Fruit fly (Drosophila melanogaster) whole organism, pupa: Measurements from ENCODE around the gene CG31200.

Experiments
- CG12605 ChIP-seq: fragments of 200-800 bp; sonication (Bioruptor generic); IDR thresholded peaks from 2 replicates; pipeline ENCODE4 v1.3.6; 2022; ENCODE audit warnings: missing biosample characterization, missing genetic modification characterization
- CG13204 ChIP-seq: fragments of 200-800 bp; sonication (Bioruptor generic); optimal IDR thresholded peaks from 2 replicates; lab custom pipeline; 2018; ENCODE audit warnings: missing biosample characterization, mild to moderate bottlenecking, missing genetic modification characterization, moderate library complexity
- CG14655 ChIP-seq: fragments of 200-800 bp; sonication (Bioruptor generic); optimal IDR thresholded peaks from 3 replicates; lab custom pipeline; 2017; ENCODE audit warnings: mild to moderate bottlenecking, missing biosample characterization, missing genetic modification reagents, missing genetic modification characterization
- CG17806 ChIP-seq: fragments of 200-800 bp; sonication (Bioruptor generic); optimal IDR thresholded peaks from 2 replicates; lab custom pipeline; 2018; ENCODE audit warnings: missing biosample characterization, mild to moderate bottlenecking, missing genetic modification characterization, moderate library complexity
- CG34367 ChIP-seq: fragments of 200-800 bp; sonication (Bioruptor generic); optimal IDR thresholded peaks from 2 replicates; lab custom pipeline; 2018; ENCODE audit warnings: missing biosample characterization, mild to moderate bottlenecking, missing genetic modification characterization
- CG4496 ChIP-seq: fragments of 200-800 bp; sonication (Bioruptor generic); IDR thresholded peaks from 3 replicates; pipeline ENCODE4 v1.3.6; 2022; ENCODE audit warnings: missing biosample characterization, missing genetic modification characterization
- CG8159 ChIP-seq: fragments of 200-800 bp; sonication (Bioruptor generic); optimal IDR thresholded peaks from 3 replicates; lab custom pipeline; 2018; ENCODE audit warnings: missing biosample characterization, mild to moderate bottlenecking, missing genetic modification characterization, moderate library complexity
- CG8301 ChIP-seq: fragments of 200-800 bp; sonication (Bioruptor generic); optimal IDR thresholded peaks from 2 replicates; lab custom pipeline; 2018; ENCODE audit warnings: missing biosample characterization, mild to moderate bottlenecking, missing genetic modification characterization
- CG9948 ChIP-seq: fragments of 200-800 bp; sonication (Bioruptor generic); optimal IDR thresholded peaks from 2 replicates; lab custom pipeline; 2018; ENCODE audit warnings: missing biosample characterization, mild to moderate bottlenecking, missing genetic modification characterization, moderate library complexity
- EcR ChIP-seq: fragments of 200-800 bp; sonication (Bioruptor generic); optimal IDR thresholded peaks from 3 replicates; lab custom pipeline; 2019; ENCODE audit warnings: missing biosample characterization, missing genetic modification characterization, mild to moderate bottlenecking, moderate library complexity, missing genetic modification reagents
- Pif1A ChIP-seq: fragments of 200-800 bp; sonication (Bioruptor generic); optimal IDR thresholded peaks from 3 replicates; lab custom pipeline; 2016; ENCODE audit warnings: missing biosample characterization, missing genetic modification characterization
- Pif1B ChIP-seq: fragments of 200-800 bp; sonication (Bioruptor generic); optimal IDR thresholded peaks from 3 replicates; lab custom pipeline; 2016; ENCODE audit warnings: missing biosample characterization, missing genetic modification characterization
- fd96Ca ChIP-seq: fragments of 200-800 bp; sonication (Bioruptor generic); IDR thresholded peaks from 3 replicates; pipeline ENCODE4 v1.3.6; 2022; ENCODE audit warnings: missing biosample characterization, missing genetic modification characterization
- rn ChIP-seq: fragments of 200-800 bp; sonication (Bioruptor generic); IDR thresholded peaks from 2 replicates; pipeline ENCODE4 v1.3.6; 2022; ENCODE audit warnings: missing biosample characterization, missing genetic modification characterization

DNA sequence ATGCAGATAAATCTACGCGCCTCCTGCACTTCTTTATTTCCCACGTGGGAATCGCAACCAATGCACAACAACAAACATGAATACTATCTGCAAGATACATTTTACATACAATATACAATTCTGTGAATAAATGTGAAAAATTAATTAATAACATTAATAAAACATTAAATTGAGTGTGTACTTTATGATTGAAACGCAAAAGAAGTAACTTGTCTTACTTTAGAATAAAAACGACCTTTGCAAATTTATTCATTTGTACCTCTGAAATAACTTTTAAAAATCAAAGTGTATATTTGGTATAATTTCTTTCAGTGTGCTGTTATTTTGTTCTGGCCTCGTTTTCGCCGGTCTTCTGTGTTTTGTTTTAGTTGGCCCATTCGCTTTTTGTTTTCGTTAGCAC, 18.9 kb upstream of the CG31200 start:
- TF ChIP-seq CG17806 (tag; lab: Kevin White, UChicago) (peak; percentile 43), Pif1B (GFP tag; lab: Kevin White, UChicago) (peak; percentile 64), EcR (GFP tag; lab: Kevin White, UChicago) (no peak), CG34367 (tag; lab: Kevin White, UChicago) (peak; percentile 26), CG8159 (tag; lab: Kevin White, UChicago) (peak; percentile 78), CG8301 (tag; lab: Kevin White, UChicago) (peak; percentile 77), CG9948 (tag; lab: Kevin White, UChicago) (peak; percentile 55), CG4496 (GFP tag; lab: Robert Waterston, UW) (peak; percentile 67; the same call in 1 of the 3 replicates), CG14655 (peak; percentile 71), Pif1A (peak; percentile 71), CG13204 (GFP tag; lab: Kevin White, UChicago) (no peak), rn (GFP tag; lab: Robert Waterston, UW) (no peak), CG12605 (GFP tag; lab: Robert Waterston, UW) (0 out of 2 replicates have a peak, but pooled peaks have one; percentile 49), fd96Ca (GFP tag; lab: Robert Waterston, UW) (no peak)
